Worm (Caenorhabditis elegans) whole organism, L2 larva: ENCODE measurements around the gene C05B5.8.

ENCODE experiments used
- C34F6.9 ChIP-seq: fragments of 150-350 bp; optimal IDR thresholded peaks from 2 replicates; lab custom pipeline; 2014; ENCODE audit warnings: missing biosample characterization, missing genetic modification characterization
- F13H6.1 ChIP-seq: sonication (generic microtip); optimal IDR thresholded peaks from 2 replicates; lab custom pipeline; 2016; ENCODE audit warnings: missing genetic modification characterization, missing compliant biosample characterization
- R02D3.7 ChIP-seq: fragments of 150-350 bp; optimal IDR thresholded peaks from 2 replicates; lab custom pipeline; 2014; ENCODE audit warnings: missing biosample characterization, missing genetic modification characterization
- ZK546.5 ChIP-seq: sonication (generic microtip); optimal IDR thresholded peaks from 2 replicates; lab custom pipeline; 2017; ENCODE audit warnings: missing biosample characterization, missing genetic modification characterization
- alr-1 ChIP-seq: fragments of 150-350 bp; optimal IDR thresholded peaks from 2 replicates; lab custom pipeline; 2014; ENCODE audit warnings: missing biosample characterization, missing genetic modification characterization
- aly-2 ChIP-seq: fragments of 150-350 bp; optimal IDR thresholded peaks from 2 replicates; lab custom pipeline; 2014; ENCODE audit warnings: missing biosample characterization, missing genetic modification characterization
- ama-1 ChIP-seq: fragments of 150-350 bp; optimal IDR thresholded peaks from 2 replicates; lab custom pipeline; 2018; ENCODE audit warnings: inconsistent platforms
- blmp-1 ChIP-seq: sonication (generic microtip); optimal IDR thresholded peaks from 2 replicates; lab custom pipeline; 2017; ENCODE audit warnings: missing genetic modification characterization, mild to moderate bottlenecking, missing compliant biosample characterization, antibody characterized with exemption, moderate library complexity; ENCODE audit not compliant: insufficient read depth
- ceh-82 ChIP-seq: fragments of 150-350 bp; optimal IDR thresholded peaks from 2 replicates; lab custom pipeline; 2014; ENCODE audit warnings: missing biosample characterization, missing genetic modification characterization
- crh-2 ChIP-seq: sonication (generic microtip); optimal IDR thresholded peaks from 2 replicates; lab custom pipeline; 2017; ENCODE audit warnings: missing biosample characterization, missing genetic modification characterization
- dmd-4 ChIP-seq: sonication (generic microtip); optimal IDR thresholded peaks from 2 replicates; lab custom pipeline; 2017; ENCODE audit warnings: missing biosample characterization, missing genetic modification characterization
- egl-27 ChIP-seq: sonication (generic microtip); optimal IDR thresholded peaks from 3 replicates; lab custom pipeline; 2017; ENCODE audit warnings: missing biosample characterization, missing genetic modification reagents, missing genetic modification characterization
- fos-1 ChIP-seq: fragments of 150-350 bp; optimal IDR thresholded peaks from 2 replicates; lab custom pipeline; 2014; ENCODE audit warnings: missing biosample characterization, missing genetic modification characterization
- gmeb-1 ChIP-seq: fragments of 150-350 bp; optimal IDR thresholded peaks from 2 replicates; lab custom pipeline; 2014; ENCODE audit warnings: missing biosample characterization, missing genetic modification characterization
- lin-11 ChIP-seq: fragments of 150-350 bp; sonication (generic microtip); optimal IDR thresholded peaks from 2 replicates; lab custom pipeline; 2014; ENCODE audit warnings: missing biosample characterization, missing genetic modification characterization, inconsistent platforms, mixed read lengths
- lin-13 ChIP-seq: fragments of 150-350 bp; optimal IDR thresholded peaks from 2 replicates; lab custom pipeline; 2014; ENCODE audit warnings: missing biosample characterization, missing genetic modification reagents, missing genetic modification characterization
- lin-39 ChIP-seq: fragments of 150-350 bp; optimal IDR thresholded peaks from 2 replicates; lab custom pipeline; 2014; ENCODE audit warnings: missing biosample characterization, missing genetic modification reagents, missing genetic modification characterization
- mab-5 ChIP-seq: fragments of 150-350 bp; optimal IDR thresholded peaks from 2 replicates; lab custom pipeline; 2014; ENCODE audit warnings: missing biosample characterization, missing genetic modification characterization
- nhr-12 ChIP-seq: fragments of 150-350 bp; optimal IDR thresholded peaks from 2 replicates; lab custom pipeline; 2014; ENCODE audit warnings: missing biosample characterization, missing genetic modification characterization
- nhr-21 ChIP-seq: fragments of 150-350 bp; optimal IDR thresholded peaks from 2 replicates; lab custom pipeline; 2014; ENCODE audit warnings: missing biosample characterization, missing genetic modification characterization
- nhr-23 ChIP-seq: fragments of 150-350 bp; optimal IDR thresholded peaks from 2 replicates; lab custom pipeline; 2014; ENCODE audit warnings: missing biosample characterization, missing genetic modification reagents, missing genetic modification characterization
- nhr-6 ChIP-seq: fragments of 150-350 bp; optimal IDR thresholded peaks from 2 replicates; lab custom pipeline; 2014; ENCODE audit warnings: missing biosample characterization, missing genetic modification characterization
- nhr-77 ChIP-seq: fragments of 150-350 bp; optimal IDR thresholded peaks from 2 replicates; lab custom pipeline; 2014; ENCODE audit warnings: missing biosample characterization, missing genetic modification characterization
- peb-1 ChIP-seq: fragments of 150-350 bp; optimal IDR thresholded peaks from 2 replicates; lab custom pipeline; 2014; ENCODE audit warnings: missing biosample characterization, missing genetic modification characterization
- sem-4 ChIP-seq: fragments of 150-350 bp; optimal IDR thresholded peaks from 2 replicates; lab custom pipeline; 2014; ENCODE audit warnings: missing biosample characterization, missing genetic modification reagents, missing genetic modification characterization
- skn-1 ChIP-seq: sonication (generic microtip); optimal IDR thresholded peaks from 2 replicates; lab custom pipeline; 2017; ENCODE audit warnings: missing biosample characterization, missing genetic modification characterization
- sma-9 ChIP-seq, 2 experiments: fragments of 150-350 bp in 1 of 2; sonication (generic microtip) in 1 of 2; optimal IDR thresholded peaks; 2 replicates each; lab custom pipeline; 2014 to 2016; ENCODE audit warnings: missing genetic modification characterization in 2 of 2, mild to moderate bottlenecking in 1 of 2, missing biosample characterization in 1 of 2, missing compliant biosample characterization in 1 of 2, missing genetic modification reagents in 1 of 2, moderate library complexity in 1 of 2
- unc-55 ChIP-seq: fragments of 150-350 bp; sonication (generic microtip); optimal IDR thresholded peaks from 3 replicates; lab custom pipeline; 2014; ENCODE audit warnings: missing biosample characterization, missing genetic modification reagents, missing genetic modification characterization
- unc-62 ChIP-seq: fragments of 150-350 bp; optimal IDR thresholded peaks from 2 replicates; lab custom pipeline; 2014; ENCODE audit warnings: missing biosample characterization, missing genetic modification reagents, missing genetic modification characterization
- ztf-1 ChIP-seq: fragments of 200-800 bp; sonication (Bioruptor generic); conservative IDR thresholded peaks from 2 replicates; pipeline ENCODE4 v1.3.6; 2022; ENCODE audit warnings: missing genetic modification characterization, missing compliant biosample characterization
- ztf-11 ChIP-seq: sonication (generic microtip); optimal IDR thresholded peaks from 2 replicates; lab custom pipeline; 2017; ENCODE audit warnings: missing biosample characterization, missing genetic modification characterization
- ztf-4 ChIP-seq: fragments of 150-350 bp; optimal IDR thresholded peaks from 2 replicates; lab custom pipeline; 2014; ENCODE audit warnings: missing biosample characterization, missing genetic modification characterization

C05B5.8 gene

ce11 chrIII:10030549-10030948, 24.0 kb upstream of the C05B5.8 start, which contains the start of gene M04D8.4:
M04D8.4 (minus strand) TSS chrIII:10030649.
- TF ChIP-seq alr-1 (no peak), ztf-4 (no peak)

ce11 chrIII:10027947-10028346, 21.4 kb upstream of the C05B5.8 start, which contains the start of gene ins-23:
ins-23 (plus strand) TSS chrIII:10028247.
- TF ChIP-seq egl-27 (tag; lab: Kevin White, UChicago) = no peak
- no peak for TF ChIP-seq sma-9 (GFP tag; optimal IDR thresholded peaks at IDR 0.05; lab: Kevin White, UChicago)
- TF ChIP-seq sma-9 (tag; optimal IDR thresholded peaks at IDR 0.05; lab: Kevin White, UChicago) = no peak
- no peak for TF ChIP-seq skn-1 (tag; lab: Kevin White, UChicago)
- no peak for TF ChIP-seq lin-39 (tag; lab: Kevin White, UChicago)
- no peak for TF ChIP-seq ztf-11 (tag; lab: Kevin White, UChicago)
- TF ChIP-seq crh-2 = no peak
- no peak for TF ChIP-seq blmp-1 (tag; lab: Kevin White, UChicago)
- TF ChIP-seq peb-1 (tag; lab: Kevin White, UChicago) = no peak
- TF ChIP-seq gmeb-1 (tag; lab: Kevin White, UChicago) = no peak
- TF ChIP-seq mab-5 (tag; lab: Kevin White, UChicago) = no peak
- TF ChIP-seq ztf-1 (GFP tag; lab: Robert Waterston, UW) = no peak
- TF ChIP-seq lin-13 (GFP tag; lab: Kevin White, UChicago) = no peak
- no peak for TF ChIP-seq F13H6.1
- TF ChIP-seq ztf-4 = no peak
- no peak for TF ChIP-seq ZK546.5 (tag; lab: Kevin White, UChicago)
- TF ChIP-seq aly-2 (tag; lab: Kevin White, UChicago) = no peak
- no peak for TF ChIP-seq dmd-4

ce11 chrIII:10025989-10026388, 19.4 kb upstream of the C05B5.8 start, which contains the start of gene ins-22:
ins-22 (plus strand) TSS chrIII:10026289.
- TF ChIP-seq ceh-82 (tag; lab: Kevin White, UChicago) (no peak), ztf-4 (no peak), lin-11 (tag; lab: Kevin White, UChicago) (no peak), nhr-77 (tag; lab: Kevin White, UChicago) (no peak), ztf-11 (tag; lab: Kevin White, UChicago) (no peak), crh-2 (no peak), skn-1 (tag; lab: Kevin White, UChicago) (no peak), unc-62 (GFP tag; lab: Kevin White, UChicago) (no peak)

- TF ChIP-seq C34F6.9 (tag; lab: Kevin White, UChicago) = no peak
- no peak for TF ChIP-seq unc-62 (GFP tag; lab: Kevin White, UChicago)
- no peak for TF ChIP-seq nhr-23 (tag; lab: Kevin White, UChicago)
- no peak for TF ChIP-seq skn-1 (tag; lab: Kevin White, UChicago)
- no peak for TF ChIP-seq nhr-6
- TF ChIP-seq nhr-77 (tag; lab: Kevin White, UChicago) = no peak
- TF ChIP-seq sma-9 (GFP tag; optimal IDR thresholded peaks at IDR 0.05; lab: Kevin White, UChicago) = no peak
- no peak for TF ChIP-seq sma-9 (tag; optimal IDR thresholded peaks at IDR 0.05; lab: Kevin White, UChicago)
- no peak for TF ChIP-seq F13H6.1
- TF ChIP-seq ama-1 (lab: Kevin White, UChicago) = no peak
These were observed 16.9 kb upstream of the C05B5.8 start, which contains the start of gene ins-21 for ce11 chrIII:10023452-10023851. ins-21 (plus strand) TSS chrIII:10023752.

ce11 chrIII:10018007-10018406, 11.4 kb upstream of the C05B5.8 start:
- TF ChIP-seq sma-9 (GFP tag; optimal IDR thresholded peaks at IDR 0.05; lab: Kevin White, UChicago) = no peak
- TF ChIP-seq sma-9 (tag; optimal IDR thresholded peaks at IDR 0.05; lab: Kevin White, UChicago) = no peak
- TF ChIP-seq blmp-1 (tag; lab: Kevin White, UChicago) = no peak
- TF ChIP-seq lin-11 (tag; lab: Kevin White, UChicago) = no peak
- no peak for TF ChIP-seq unc-55 (GFP tag; lab: Kevin White, UChicago)
- TF ChIP-seq sem-4 (tag; lab: Kevin White, UChicago) = no peak
- TF ChIP-seq aly-2 (tag; lab: Kevin White, UChicago) = no peak
- no peak for TF ChIP-seq lin-13 (GFP tag; lab: Kevin White, UChicago)
- no peak for TF ChIP-seq skn-1 (tag; lab: Kevin White, UChicago)
- TF ChIP-seq nhr-12 (tag; lab: Kevin White, UChicago) = no peak
- TF ChIP-seq ZK546.5 (tag; lab: Kevin White, UChicago) = no peak
- TF ChIP-seq ceh-82 (tag; lab: Kevin White, UChicago) = no peak
- no peak for TF ChIP-seq R02D3.7 (tag; lab: Kevin White, UChicago)
- no peak for TF ChIP-seq peb-1 (tag; lab: Kevin White, UChicago)
- TF ChIP-seq nhr-21 (tag; lab: Kevin White, UChicago) = no peak
- no peak for TF ChIP-seq fos-1 (tag; lab: Kevin White, UChicago)
